Fruit fly (Drosophila melanogaster) whole organism, embryonic: ENCODE data around the gene Parg.
A peak's percentile ranks its signal among the peaks of the same experiment; 100 is the strongest.

Experiments
- Ada2b ChIP-seq: fragments of 200-800 bp; sonication (Bioruptor generic); IDR thresholded peaks from 2 replicates; pipeline ENCODE4 v1.3.6; 2022; ENCODE audit warnings: missing biosample characterization, missing genetic modification characterization
- Bgb ChIP-seq: fragments of 200-800 bp; sonication (Bioruptor generic); IDR thresholded peaks from 2 replicates; pipeline ENCODE4 v1.3.6; 2022; ENCODE audit warnings: missing biosample characterization, missing genetic modification characterization; ENCODE audit not compliant: partially characterized antibody
- CG12155 ChIP-seq: fragments of 200-800 bp; sonication (Bioruptor generic); optimal IDR thresholded peaks from 3 replicates; lab custom pipeline; 2016; ENCODE audit warnings: missing biosample characterization, missing genetic modification characterization
- CG12659 ChIP-seq: fragments of 200-800 bp; sonication (Bioruptor generic); optimal IDR thresholded peaks from 3 replicates; lab custom pipeline; 2017; ENCODE audit warnings: mild to moderate bottlenecking, missing biosample characterization, missing genetic modification reagents, missing genetic modification characterization
- CG15073 ChIP-seq: fragments of 200-800 bp; sonication (Bioruptor generic); optimal IDR thresholded peaks from 2 replicates; lab custom pipeline; 2016; ENCODE audit warnings: missing biosample characterization, missing genetic modification characterization
- CG16815 ChIP-seq: fragments of 200-800 bp; sonication (Bioruptor generic); optimal IDR thresholded peaks from 3 replicates; lab custom pipeline; 2017; ENCODE audit warnings: missing biosample characterization, mild to moderate bottlenecking, missing genetic modification characterization
- CG17186 ChIP-seq: fragments of 200-800 bp; sonication (Bioruptor generic); optimal IDR thresholded peaks from 3 replicates; lab custom pipeline; 2017; ENCODE audit warnings: missing biosample characterization, missing genetic modification reagents, missing genetic modification characterization
- CG2202 ChIP-seq: fragments of 200-800 bp; sonication (Bioruptor generic); optimal IDR thresholded peaks from 2 replicates; lab custom pipeline; 2018; ENCODE audit warnings: missing biosample characterization, mild to moderate bottlenecking, missing genetic modification characterization
- CG30020 ChIP-seq: fragments of 200-800 bp; optimal IDR thresholded peaks from 2 replicates; lab custom pipeline; 2019; ENCODE audit warnings: missing biosample characterization, mild to moderate bottlenecking, missing genetic modification characterization, moderate library complexity
- CG32767 ChIP-seq: fragments of 200-800 bp; sonication (Bioruptor generic); IDR thresholded peaks from 2 replicates; pipeline ENCODE4 v1.3.6; 2022; ENCODE audit warnings: missing biosample characterization, missing genetic modification characterization
- CG5180 ChIP-seq: fragments of 200-800 bp; sonication (Bioruptor generic); optimal IDR thresholded peaks from 3 replicates; lab custom pipeline; 2017; ENCODE audit warnings: missing biosample characterization, missing genetic modification characterization, mild to moderate bottlenecking, moderate library complexity, missing genetic modification reagents
- CG7839 ChIP-seq: fragments of 200-800 bp; sonication (Bioruptor generic); optimal IDR thresholded peaks from 3 replicates; lab custom pipeline; 2018; ENCODE audit warnings: missing biosample characterization, mild to moderate bottlenecking, missing genetic modification characterization, moderate library complexity
- CG7928 ChIP-seq: fragments of 200-800 bp; sonication (Bioruptor generic); optimal IDR thresholded peaks from 2 replicates; lab custom pipeline; 2017; ENCODE audit warnings: missing biosample characterization, mild to moderate bottlenecking, missing genetic modification characterization
- CG9437 ChIP-seq: fragments of 200-800 bp; sonication (Bioruptor generic); optimal IDR thresholded peaks from 2 replicates; lab custom pipeline; 2018; ENCODE audit warnings: missing biosample characterization, mild to moderate bottlenecking, missing genetic modification characterization
- CHES-1-like ChIP-seq: fragments of 200-800 bp; sonication (Bioruptor generic); optimal IDR thresholded peaks from 2 replicates; lab custom pipeline; 2016; ENCODE audit warnings: missing biosample characterization, missing genetic modification characterization
- CTCF ChIP-seq: fragments of 200-800 bp; sonication (Bioruptor generic); optimal IDR thresholded peaks from 2 replicates; lab custom pipeline; 2017; ENCODE audit warnings: missing biosample characterization, mild to moderate bottlenecking, missing genetic modification characterization, moderate library complexity
- Doc3 ChIP-seq: fragments of 200-800 bp; sonication (Bioruptor generic); IDR thresholded peaks from 3 replicates; pipeline ENCODE4 v1.3.6; 2022; ENCODE audit warnings: missing biosample characterization, missing genetic modification characterization; ENCODE audit not compliant: partially characterized antibody
- E2f1 ChIP-seq: fragments of 200-800 bp; sonication (Bioruptor generic); IDR thresholded peaks from 2 replicates; pipeline ENCODE4 v1.3.6; 2022; ENCODE audit warnings: missing biosample characterization, missing genetic modification characterization
- Fer2 ChIP-seq: fragments of 200-800 bp; sonication (Bioruptor generic); optimal IDR thresholded peaks from 2 replicates; lab custom pipeline; 2018; ENCODE audit warnings: missing biosample characterization, mild to moderate bottlenecking, missing genetic modification characterization, moderate library complexity
- H2.0 ChIP-seq: fragments of 200-800 bp; sonication (Bioruptor generic); IDR thresholded peaks from 2 replicates; pipeline ENCODE4 v1.3.6; 2022; ENCODE audit warnings: missing biosample characterization, missing genetic modification characterization
- Hmr ChIP-seq: fragments of 200-800 bp; sonication (Bioruptor generic); optimal IDR thresholded peaks from 3 replicates; lab custom pipeline; 2017; ENCODE audit warnings: mild to moderate bottlenecking, missing biosample characterization, missing genetic modification reagents, missing genetic modification characterization
- Hr78 ChIP-seq, 2 experiments: fragments of 200-800 bp in 1 of 2; fragments of >200 bp in 1 of 2; sonication (Bioruptor generic) in 1 of 2; optimal IDR thresholded peaks; 2 replicates each; lab custom pipeline; 2017 to 2019; ENCODE audit warnings: missing biosample characterization in 2 of 2, missing genetic modification characterization in 2 of 2, mild to moderate bottlenecking in 1 of 2, moderate library complexity in 1 of 2
- Jarid2 ChIP-seq: fragments of 200-800 bp; sonication (Bioruptor generic); optimal IDR thresholded peaks from 3 replicates; lab custom pipeline; 2017; ENCODE audit warnings: mild to moderate bottlenecking, missing biosample characterization, missing genetic modification reagents, missing genetic modification characterization
- Lhr ChIP-seq: fragments of 200-800 bp; sonication (Bioruptor generic); optimal IDR thresholded peaks from 3 replicates; lab custom pipeline; 2017; ENCODE audit warnings: mild to moderate bottlenecking, missing biosample characterization, missing genetic modification reagents, missing genetic modification characterization
- MTF-1 ChIP-seq: fragments of 200-800 bp; sonication (Bioruptor generic); optimal IDR thresholded peaks from 2 replicates; lab custom pipeline; 2018; ENCODE audit warnings: missing biosample characterization, mild to moderate bottlenecking, missing genetic modification characterization, borderline replicate concordance
- Mrtf ChIP-seq: fragments of 200-800 bp; sonication (Bioruptor generic); IDR thresholded peaks from 3 replicates; pipeline ENCODE4 v1.3.6; 2022; ENCODE audit warnings: missing biosample characterization, missing genetic modification characterization
- NC2α ChIP-seq: fragments of 200-800 bp; sonication (Bioruptor generic); optimal IDR thresholded peaks from 2 replicates; lab custom pipeline; 2016; ENCODE audit warnings: missing biosample characterization, missing genetic modification characterization
- NK7.1 ChIP-seq: fragments of 200-800 bp; sonication (Bioruptor generic); optimal IDR thresholded peaks from 3 replicates; lab custom pipeline; 2016; ENCODE audit warnings: missing biosample characterization, missing genetic modification characterization
- Ravus ChIP-seq: fragments of 200-800 bp; sonication (Bioruptor generic); IDR thresholded peaks from 2 replicates; pipeline ENCODE4 v1.3.6; 2022; ENCODE audit warnings: missing biosample characterization, missing genetic modification characterization
- TFAM ChIP-seq: fragments of 200-800 bp; sonication (Bioruptor generic); optimal IDR thresholded peaks from 2 replicates; lab custom pipeline; 2017; ENCODE audit warnings: missing biosample characterization, missing genetic modification characterization, inconsistent platforms
- Xrp1 ChIP-seq: fragments of 200-800 bp; sonication (Bioruptor generic); IDR thresholded peaks from 2 replicates; pipeline ENCODE4 v1.3.6; 2022; ENCODE audit warnings: missing biosample characterization, missing genetic modification characterization
- YL-1 ChIP-seq: fragments of 200-800 bp; sonication (Bioruptor generic); optimal IDR thresholded peaks from 3 replicates; lab custom pipeline; 2017; ENCODE audit warnings: missing biosample characterization, mild to moderate bottlenecking, missing genetic modification characterization
- cg ChIP-seq: fragments of 200-800 bp; sonication (Bioruptor generic); optimal IDR thresholded peaks from 3 replicates; lab custom pipeline; 2019; ENCODE audit warnings: missing biosample characterization, mild to moderate bottlenecking, missing genetic modification characterization, moderate library complexity
- corto ChIP-seq: fragments of 200-800 bp; sonication (Bioruptor generic); optimal IDR thresholded peaks from 2 replicates; lab custom pipeline; 2016; ENCODE audit warnings: missing biosample characterization, mild to moderate bottlenecking, missing genetic modification characterization, moderate library complexity
- eve ChIP-seq, 2 experiments: fragments of >200 bp; optimal IDR thresholded peaks; 2 replicates each; lab custom pipeline; 2017; ENCODE audit warnings: missing biosample characterization in 2 of 2, missing genetic modification characterization in 2 of 2
- gem ChIP-seq: fragments of 200-800 bp; sonication (Bioruptor generic); optimal IDR thresholded peaks from 2 replicates; lab custom pipeline; 2019; ENCODE audit warnings: missing biosample characterization, mild to moderate bottlenecking, missing genetic modification characterization, moderate library complexity
- grn ChIP-seq: fragments of 200-800 bp; sonication (Bioruptor generic); optimal IDR thresholded peaks from 3 replicates; lab custom pipeline; 2017; ENCODE audit warnings: missing biosample characterization, missing genetic modification characterization
- hth ChIP-seq: fragments of >200 bp; optimal IDR thresholded peaks from 2 replicates; lab custom pipeline; 2017; ENCODE audit warnings: inconsistent platforms
- lmd ChIP-seq: fragments of 200-800 bp; sonication (Bioruptor generic); IDR thresholded peaks from 2 replicates; pipeline ENCODE4 v1.3.6; 2022; ENCODE audit warnings: missing biosample characterization, missing genetic modification characterization
- nau ChIP-seq: fragments of 200-800 bp; sonication (Bioruptor generic); optimal IDR thresholded peaks from 3 replicates; lab custom pipeline; 2017; ENCODE audit warnings: missing biosample characterization, mild to moderate bottlenecking, missing genetic modification characterization, missing genetic modification reagents
- odd ChIP-seq: fragments of 200-800 bp; sonication (Bioruptor generic); optimal IDR thresholded peaks from 2 replicates; lab custom pipeline; 2017; ENCODE audit warnings: missing biosample characterization, mild to moderate bottlenecking, missing genetic modification characterization
- scrt ChIP-seq: fragments of 200-800 bp; sonication (Bioruptor generic); optimal IDR thresholded peaks from 2 replicates; lab custom pipeline; 2018; ENCODE audit warnings: missing biosample characterization, mild to moderate bottlenecking, missing genetic modification characterization, moderate library complexity
- sens-2 ChIP-seq: fragments of 200-800 bp; sonication (Bioruptor generic); IDR thresholded peaks from 2 replicates; pipeline ENCODE4 v1.3.6; 2022; ENCODE audit warnings: missing biosample characterization, missing genetic modification characterization
- sr ChIP-seq: fragments of 200-800 bp; sonication (Bioruptor generic); IDR thresholded peaks from 3 replicates; pipeline ENCODE4 v1.3.6; 2022; ENCODE audit warnings: missing biosample characterization, missing genetic modification characterization
- unc-4 ChIP-seq: fragments of 200-800 bp; sonication (Bioruptor generic); IDR thresholded peaks from 2 replicates; pipeline ENCODE4 v1.3.6; 2022; ENCODE audit warnings: missing biosample characterization, missing genetic modification characterization; ENCODE audit not compliant: partially characterized antibody
- vvl ChIP-seq: fragments of 200-800 bp; sonication (Bioruptor generic); IDR thresholded peaks from 2 replicates; pipeline ENCODE4 v1.3.6; 2022; ENCODE audit warnings: missing biosample characterization, missing genetic modification characterization
- wdn ChIP-seq: fragments of 200-800 bp; sonication (Bioruptor generic); IDR thresholded peaks from 2 replicates; pipeline ENCODE4 v1.3.6; 2022; ENCODE audit warnings: missing biosample characterization, missing genetic modification characterization
- zen2 ChIP-seq: fragments of 200-800 bp; sonication (Bioruptor generic); IDR thresholded peaks from 3 replicates; pipeline ENCODE4 v1.3.6; 2022; ENCODE audit warnings: missing biosample characterization, missing genetic modification characterization; ENCODE audit not compliant: partially characterized antibody
- zfh2 ChIP-seq: fragments of 200-800 bp; sonication (Bioruptor generic); optimal IDR thresholded peaks from 2 replicates; lab custom pipeline; 2016; ENCODE audit warnings: missing biosample characterization, missing genetic modification characterization

Parg gene

DNA sequence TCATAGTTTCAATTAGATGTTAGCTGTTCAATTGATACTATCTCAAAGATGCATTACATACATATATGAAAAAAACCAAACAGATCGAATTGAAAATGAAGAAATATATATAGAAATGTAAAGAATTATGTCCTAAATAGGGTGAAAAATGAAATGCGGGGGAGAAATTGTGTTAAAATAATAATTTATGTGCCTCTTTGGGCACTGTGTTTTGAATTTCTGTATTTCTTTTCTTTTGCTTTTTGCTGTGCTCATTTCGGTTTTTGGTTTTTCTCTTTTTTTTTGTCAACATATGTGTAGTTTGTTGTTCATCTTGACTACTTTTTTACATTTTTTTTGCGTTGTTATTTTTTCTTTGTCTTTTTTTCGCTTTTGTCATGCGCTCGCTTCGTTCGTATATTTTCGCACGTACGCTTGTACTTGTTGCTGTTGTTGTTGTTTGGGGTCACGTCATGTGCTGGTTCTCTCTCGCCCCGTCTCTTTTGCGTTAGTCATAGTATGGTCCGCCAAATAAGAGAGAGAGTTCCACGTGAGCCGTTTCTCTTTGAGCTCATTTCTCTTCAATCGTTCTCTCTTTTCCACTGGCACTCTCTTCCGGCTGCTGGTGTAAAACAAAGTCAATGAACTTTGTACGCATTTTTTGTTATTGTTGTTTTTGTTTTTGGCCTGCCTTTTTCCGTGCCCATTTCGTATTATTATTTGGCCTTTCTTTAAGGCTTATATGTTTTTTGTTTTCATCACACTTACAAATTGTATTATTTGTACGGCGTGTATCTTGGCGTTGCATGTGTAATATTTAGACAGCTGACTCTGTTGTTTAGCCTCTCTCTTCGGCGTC, 24.1 kb upstream of the Parg start (continued):
- TF ChIP-seq eve (GFP tag; optimal IDR thresholded peaks at IDR 0.05; lab: Kevin White, UChicago) (peak in 1 of 2 experiments; percentile 3), Lhr (GFP tag; lab: Kevin White, UChicago) (no peak), wdn (GFP tag; lab: Robert Waterston, UW) (no peak), Fer2 (tag; lab: Kevin White, UChicago) (no peak), cg (GFP tag; lab: Kevin White, UChicago) (peak; percentile 40), nau (GFP tag; lab: Kevin White, UChicago) (peak; percentile 34), unc-4 (no peak), gem (tag; lab: Kevin White, UChicago) (peak; percentile 59), corto (GFP tag; lab: Kevin White, UChicago) (no peak), odd (GFP tag; lab: Kevin White, UChicago) (no peak), sens-2 (GFP tag; lab: Robert Waterston, UW) (no peak), scrt (GFP tag; lab: Kevin White, UChicago) (peak; percentile 89), Hr78 (GFP tag; optimal IDR thresholded peaks at IDR 0.05; lab: Kevin White, UChicago) (peak in 1 of 2 experiments; percentile 87), CHES-1-like (no peak), Doc3 (GFP tag; lab: Robert Waterston, UW) (no peak), H2.0 (GFP tag; lab: Robert Waterston, UW) (no peak), CG15073 (GFP tag; lab: Kevin White, UChicago) (no peak), lmd (no peak), zen2 (GFP tag; lab: Robert Waterston, UW) (no peak), E2f1 (GFP tag; lab: Robert Waterston, UW) (no peak), CTCF (no peak), CG17186 (GFP tag; lab: Kevin White, UChicago) (no peak), CG2202 (no peak), CG30020 (no peak), vvl (GFP tag; lab: Robert Waterston, UW) (peak; percentile 14; the same call in 1 of the 2 replicates), CG12659 (no peak), Bgb (GFP tag; lab: Robert Waterston, UW) (no peak), Mrtf (GFP tag; lab: Robert Waterston, UW) (no peak), CG7839 (tag; lab: Kevin White, UChicago) (peak; percentile 36), YL-1 (GFP tag; lab: Kevin White, UChicago) (no peak), zfh2 (GFP tag; lab: Kevin White, UChicago) (no peak), hth (lab: Kevin White, UChicago) (no peak), CG32767 (GFP tag; lab: Robert Waterston, UW) (no peak), sr (GFP tag; lab: Robert Waterston, UW) (no peak), Ada2b (no peak), MTF-1 (no peak), CG16815 (no peak), TFAM (GFP tag; lab: Kevin White, UChicago) (no peak), Hmr (GFP tag; lab: Kevin White, UChicago) (peak; percentile 24), CG12155 (no peak), NC2α (GFP tag; lab: Kevin White, UChicago) (no peak), CG7928 (no peak), Ravus (GFP tag; lab: Robert Waterston, UW) (no peak), Jarid2 (GFP tag; lab: Kevin White, UChicago) (no peak), NK7.1 (GFP tag; lab: Kevin White, UChicago) (no peak), CG5180 (GFP tag; lab: Kevin White, UChicago) (no peak), grn (GFP tag; lab: Kevin White, UChicago) (no peak), CG9437 (GFP tag; lab: Kevin White, UChicago) (peak; percentile 8), Xrp1 (GFP tag; lab: Robert Waterston, UW) (no peak; the same call in 1 of the 2 replicates)
